Fruit fly (Drosophila melanogaster) whole organism, wandering third instar larva: ENCODE measurements around the gene Nthl1.

ENCODE experiments used
- CG32264 ChIP-seq: fragments of 200-800 bp; sonication (Bioruptor generic); optimal IDR thresholded peaks from 2 replicates; lab custom pipeline; 2016; ENCODE audit warnings: missing biosample characterization, missing genetic modification characterization
- CG9705 ChIP-seq: fragments of 200-800 bp; sonication (Bioruptor generic); optimal IDR thresholded peaks from 2 replicates; lab custom pipeline; 2018; ENCODE audit warnings: missing biosample characterization, mild to moderate bottlenecking, missing genetic modification characterization
- CrebA ChIP-seq: fragments of 200-800 bp; sonication (Bioruptor generic); optimal IDR thresholded peaks from 2 replicates; lab custom pipeline; 2016; ENCODE audit warnings: missing biosample characterization, mild to moderate bottlenecking, missing genetic modification characterization, borderline replicate concordance
- Dfd ChIP-seq: fragments of >200 bp; optimal IDR thresholded peaks from 2 replicates; lab custom pipeline; 2017; ENCODE audit warnings: missing biosample characterization, missing genetic modification characterization
- Dif ChIP-seq: fragments of 200-275, 200-300 bp; sonication (Bioruptor generic); optimal IDR thresholded peaks from 2 replicates; lab custom pipeline; 2018; ENCODE audit warnings: missing biosample characterization, missing genetic modification characterization; ENCODE audit not compliant: partially characterized antibody
- GATAd ChIP-seq: sonication (Bioruptor generic); optimal IDR thresholded peaks from 2 replicates; lab custom pipeline; 2016; ENCODE audit warnings: missing biosample characterization, missing genetic modification characterization
- HLH106 ChIP-seq: fragments of 200-800 bp; optimal IDR thresholded peaks from 3 replicates; lab custom pipeline; 2019; ENCODE audit warnings: missing biosample characterization, mild to moderate bottlenecking, missing genetic modification characterization, moderate library complexity
- Hnf4 ChIP-seq: fragments of 200-800 bp; sonication (Bioruptor generic); optimal IDR thresholded peaks from 2 replicates; lab custom pipeline; 2016; ENCODE audit warnings: missing biosample characterization, mild to moderate bottlenecking, missing genetic modification characterization
- Hr78 ChIP-seq: fragments of >200 bp; optimal IDR thresholded peaks from 2 replicates; lab custom pipeline; 2017; ENCODE audit warnings: missing biosample characterization, missing genetic modification characterization
- Hr83 ChIP-seq: fragments of 200-300 bp; sonication (Bioruptor generic); optimal IDR thresholded peaks from 2 replicates; lab custom pipeline; 2016; ENCODE audit warnings: missing biosample characterization, mild to moderate bottlenecking, missing genetic modification characterization, moderate library complexity; ENCODE audit not compliant: poor library complexity, severe bottlenecking
- Jra ChIP-seq: sonication (Bioruptor generic); optimal IDR thresholded peaks from 2 replicates; lab custom pipeline; 2016; ENCODE audit warnings: missing biosample characterization, missing genetic modification characterization
- Mio ChIP-seq: sonication (Bioruptor generic); optimal IDR thresholded peaks from 2 replicates; lab custom pipeline; 2016; ENCODE audit warnings: missing biosample characterization, missing genetic modification characterization
- Myc ChIP-seq: fragments of >200 bp; optimal IDR thresholded peaks from 2 replicates; lab custom pipeline; 2017
- OdsH ChIP-seq: fragments of 200-800 bp; sonication (Bioruptor generic); optimal IDR thresholded peaks from 2 replicates; lab custom pipeline; 2016; ENCODE audit warnings: missing biosample characterization, mild to moderate bottlenecking, missing genetic modification characterization
- Rel ChIP-seq, 2 experiments: fragments of 200-800 bp; sonication (Bioruptor generic) in 1 of 2; optimal IDR thresholded peaks; 2 replicates in 1 of 2; 3 replicates in 1 of 2; lab custom pipeline; 2016 to 2019; ENCODE audit warnings: mild to moderate bottlenecking in 2 of 2, missing biosample characterization in 2 of 2, missing genetic modification characterization in 2 of 2, moderate library complexity in 1 of 2
- Sp1 ChIP-seq: fragments of 200-800 bp; sonication (Bioruptor generic); optimal IDR thresholded peaks from 3 replicates; lab custom pipeline; 2019; ENCODE audit warnings: missing biosample characterization, mild to moderate bottlenecking, missing genetic modification characterization, moderate library complexity
- br ChIP-seq: fragments of 200-800 bp; sonication (Bioruptor generic); optimal IDR thresholded peaks from 2 replicates; lab custom pipeline; 2016; ENCODE audit warnings: missing biosample characterization, missing genetic modification characterization
- brk ChIP-seq: fragments of 200-800 bp; sonication (Bioruptor generic); optimal IDR thresholded peaks from 2 replicates; lab custom pipeline; 2016; ENCODE audit warnings: missing biosample characterization, mild to moderate bottlenecking, missing genetic modification characterization
- dl ChIP-seq, 2 experiments: fragments of 175-275, 200-275 bp in 1 of 2; fragments of 200-275 bp in 1 of 2; sonication (Bioruptor generic); optimal IDR thresholded peaks; lab custom pipeline; 2018; ENCODE audit warnings: mild to moderate bottlenecking in 2 of 2, missing biosample characterization in 2 of 2, missing genetic modification characterization in 2 of 2, moderate library complexity in 2 of 2; ENCODE audit not compliant: partially characterized antibody in 2 of 2, insufficient read depth in 1 of 2
- dmrt93B ChIP-seq: fragments of 200-800 bp; sonication (Bioruptor generic); optimal IDR thresholded peaks from 2 replicates; lab custom pipeline; 2018; ENCODE audit warnings: missing biosample characterization, mild to moderate bottlenecking, missing genetic modification characterization
- dsf ChIP-seq: sonication (Bioruptor generic); optimal IDR thresholded peaks from 2 replicates; lab custom pipeline; 2016; ENCODE audit warnings: missing biosample characterization, missing genetic modification characterization, borderline replicate concordance
- ey ChIP-seq: fragments of 200-800 bp; sonication (Bioruptor generic); optimal IDR thresholded peaks from 2 replicates; lab custom pipeline; 2016; ENCODE audit warnings: missing biosample characterization, missing genetic modification characterization
- foxo ChIP-seq, 2 experiments: fragments of 200-800 bp; sonication (Bioruptor generic); optimal IDR thresholded peaks; 2 replicates in 1 of 2; 3 replicates in 1 of 2; lab custom pipeline; 2016 to 2017; ENCODE audit warnings: missing biosample characterization in 2 of 2, missing genetic modification characterization in 2 of 2
- fru ChIP-seq: fragments of 200-800 bp; sonication (Bioruptor generic); optimal IDR thresholded peaks from 3 replicates; lab custom pipeline; 2016; ENCODE audit warnings: missing biosample characterization, mild to moderate bottlenecking, missing genetic modification characterization
- h ChIP-seq: fragments of 200-800 bp; sonication (Bioruptor generic); optimal IDR thresholded peaks from 3 replicates; lab custom pipeline; 2016; ENCODE audit warnings: missing biosample characterization, mild to moderate bottlenecking, missing genetic modification characterization
- pan ChIP-seq: fragments of >200 bp; optimal IDR thresholded peaks from 2 replicates; lab custom pipeline; 2017
- psq ChIP-seq: fragments of 200-800 bp; sonication (Bioruptor generic); optimal IDR thresholded peaks from 3 replicates; lab custom pipeline; 2017; ENCODE audit warnings: missing biosample characterization, mild to moderate bottlenecking, missing genetic modification characterization, moderate library complexity
- rgr ChIP-seq: fragments of 200-800 bp; sonication (Bioruptor generic); optimal IDR thresholded peaks from 3 replicates; lab custom pipeline; 2016; ENCODE audit warnings: missing biosample characterization, mild to moderate bottlenecking, missing genetic modification characterization
- sage ChIP-seq: fragments of 200-800 bp; sonication (Bioruptor generic); optimal IDR thresholded peaks from 2 replicates; lab custom pipeline; 2016; ENCODE audit warnings: missing biosample characterization, mild to moderate bottlenecking, missing genetic modification characterization
- sv ChIP-seq: fragments of 200-800 bp; sonication (Bioruptor generic); optimal IDR thresholded peaks from 3 replicates; lab custom pipeline; 2016; ENCODE audit warnings: missing biosample characterization, missing genetic modification characterization
- tai ChIP-seq: sonication (Bioruptor generic); optimal IDR thresholded peaks from 2 replicates; lab custom pipeline; 2016; ENCODE audit warnings: missing biosample characterization, missing genetic modification characterization
- usp ChIP-seq: fragments of >200 bp; optimal IDR thresholded peaks from 2 replicates; lab custom pipeline; 2017; ENCODE audit warnings: missing biosample characterization, missing genetic modification characterization
- woc ChIP-seq: sonication (Bioruptor generic); optimal IDR thresholded peaks from 2 replicates; lab custom pipeline; 2016; ENCODE audit warnings: missing biosample characterization, mild to moderate bottlenecking, missing genetic modification characterization

Nthl1 gene

dm6 chr2L:20922196-20923087 lies 5.2 kb downstream of the Nthl1 start, which contains the start of gene Mtp:
Gene Mtp (minus strand): TSS chr2L:20922876.
- no peak for TF ChIP-seq usp (GFP tag; lab: Kevin White, UChicago)
- no peak for TF ChIP-seq Hr78 (GFP tag; lab: Kevin White, UChicago)
- peak; percentile 71 for TF ChIP-seq HLH106 (tag; lab: Kevin White, UChicago)
- no peak for TF ChIP-seq Dfd (GFP tag; lab: Kevin White, UChicago)
- TF ChIP-seq pan: no peak
- peak; percentile 58 for TF ChIP-seq psq
- TF ChIP-seq Rel (GFP tag; optimal IDR thresholded peaks at IDR 0.05; lab: Kevin White, UChicago): no peak
- peak; percentile 58 for TF ChIP-seq Rel (tag; optimal IDR thresholded peaks at IDR 0.05; lab: Kevin White, UChicago)
- no peak for TF ChIP-seq CG32264 (GFP tag; lab: Kevin White, UChicago)
- peak; percentile 73 for TF ChIP-seq woc (GFP tag; lab: Kevin White, UChicago)
- peak; percentile 61 for TF ChIP-seq dmrt93B (GFP tag; lab: Kevin White, UChicago)
- peak; percentile 60 for TF ChIP-seq Hnf4 (GFP tag; lab: Kevin White, UChicago)
- TF ChIP-seq rgr (GFP tag; lab: Kevin White, UChicago): peak; percentile 80
- TF ChIP-seq OdsH (GFP tag; lab: Kevin White, UChicago): peak; percentile 71
- peak; percentile 61 for TF ChIP-seq Myc (lab: Kevin White, UChicago)
- no peak for TF ChIP-seq brk
- TF ChIP-seq sv (GFP tag; lab: Kevin White, UChicago): peak; percentile 72
- peak; percentile 80 for TF ChIP-seq ey
- TF ChIP-seq br (GFP tag; lab: Kevin White, UChicago): peak; percentile 77
- TF ChIP-seq foxo (GFP tag; optimal IDR thresholded peaks at IDR 0.05; lab: Kevin White, UChicago): peak in 1 of 2 experiments; percentile 80
- no peak for TF ChIP-seq CrebA (GFP tag; lab: Kevin White, UChicago)
- TF ChIP-seq h (GFP tag; lab: Kevin White, UChicago): peak; percentile 78
- peak; percentile 4 for TF ChIP-seq Dif (GFP tag; lab: Kevin White, UChicago)
- TF ChIP-seq CG9705: no peak
- no peak for TF ChIP-seq GATAd (GFP tag; lab: Kevin White, UChicago)
- peak; percentile 87 for TF ChIP-seq fru (GFP tag; lab: Kevin White, UChicago)
- no peak for TF ChIP-seq dl (GFP tag; optimal IDR thresholded peaks at IDR 0.05; lab: Kevin White, UChicago; ENCODE audit: insufficient read depth in 1 of 2, partially characterized antibody in 2 of 2)
- peak; percentile 66 for TF ChIP-seq Sp1 (GFP tag; lab: Kevin White, UChicago)

dm6 chr2L:20918733-20919132 lies 8.9 kb downstream of the Nthl1 start, which contains the start of the genes CG43739 and sky:
Gene CG43739 (minus strand): TSS chr2L:20918931.
Gene sky (minus strand): TSS chr2L:20918931.
- TF ChIP-seq brk (no peak), rgr (GFP tag; lab: Kevin White, UChicago) (no peak), OdsH (GFP tag; lab: Kevin White, UChicago) (no peak), CG32264 (GFP tag; lab: Kevin White, UChicago) (no peak), psq (no peak), Hr78 (GFP tag; lab: Kevin White, UChicago) (no peak), Dif (GFP tag; lab: Kevin White, UChicago) (no peak), Hnf4 (GFP tag; lab: Kevin White, UChicago) (peak; percentile 59), Hr83 (peak; percentile 74), br (GFP tag; lab: Kevin White, UChicago) (peak; percentile 4), Myc (lab: Kevin White, UChicago) (peak; percentile 18), ey (peak; percentile 3), foxo (GFP tag; optimal IDR thresholded peaks at IDR 0.05; lab: Kevin White, UChicago) (peak in 1 of 2 experiments; percentile 32), tai (GFP tag; lab: Kevin White, UChicago) (no peak), h (GFP tag; lab: Kevin White, UChicago) (peak; percentile 40), sage (GFP tag; lab: Kevin White, UChicago) (no peak)

- TF ChIP-seq rgr (GFP tag; lab: Kevin White, UChicago) (peak; percentile 77), Hr83 (peak; percentile 35), tai (GFP tag; lab: Kevin White, UChicago) (peak; percentile 54), usp (GFP tag; lab: Kevin White, UChicago) (no peak), Dif (GFP tag; lab: Kevin White, UChicago) (no peak), Dfd (GFP tag; lab: Kevin White, UChicago) (peak; percentile 20), Sp1 (GFP tag; lab: Kevin White, UChicago) (peak; percentile 72), h (GFP tag; lab: Kevin White, UChicago) (peak; percentile 81), OdsH (GFP tag; lab: Kevin White, UChicago) (peak; percentile 66), Hnf4 (GFP tag; lab: Kevin White, UChicago) (peak; percentile 73), foxo (GFP tag; optimal IDR thresholded peaks at IDR 0.05; lab: Kevin White, UChicago) (peak in 1 of 2 experiments; percentile 82), Jra (GFP tag; lab: Kevin White, UChicago) (no peak), Mio (no peak), ey (peak; percentile 71), sage (GFP tag; lab: Kevin White, UChicago) (peak; percentile 79), Rel (GFP tag; optimal IDR thresholded peaks at IDR 0.05; lab: Kevin White, UChicago) (peak; percentile 21), Rel (tag; optimal IDR thresholded peaks at IDR 0.05; lab: Kevin White, UChicago) (peak; percentile 70), Myc (lab: Kevin White, UChicago) (no peak), CG32264 (GFP tag; lab: Kevin White, UChicago) (peak; percentile 42), fru (GFP tag; lab: Kevin White, UChicago) (peak; percentile 80), sv (GFP tag; lab: Kevin White, UChicago) (peak; percentile 81), woc (GFP tag; lab: Kevin White, UChicago) (no peak), HLH106 (tag; lab: Kevin White, UChicago) (peak; percentile 16), br (GFP tag; lab: Kevin White, UChicago) (peak; percentile 67), dsf (no peak), brk (peak; percentile 41), dmrt93B (GFP tag; lab: Kevin White, UChicago) (no peak), psq (peak; percentile 46)
Observed at dm6 chr2L:20918056-20918674, 9.5 kb downstream of the Nthl1 start.
